Fruit fly (Drosophila melanogaster): Measurements from ENCODE around the gene CG7110.

The CG7110 gene

DNA sequence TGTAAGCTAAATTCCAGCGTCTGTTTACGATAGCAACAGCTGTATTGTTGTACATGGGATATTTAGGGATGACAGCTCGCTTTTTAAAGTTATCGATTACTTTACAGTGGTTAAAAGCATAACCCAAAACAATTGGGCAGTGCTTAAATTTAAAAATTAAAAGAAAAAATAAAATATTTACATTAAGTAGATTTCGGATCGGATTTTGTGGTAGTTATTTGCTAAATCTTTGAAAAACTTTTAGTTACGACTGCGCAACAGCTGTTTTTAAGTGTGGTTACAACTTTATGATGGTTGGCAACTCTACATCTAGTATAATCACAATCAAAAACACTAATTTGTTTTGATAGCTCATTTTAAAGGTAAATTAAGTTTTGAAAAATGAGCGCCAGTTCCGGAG lies 11.5 kb upstream of the CG7110 start, which contains the start of the genes Ing5 and CG7099 (continued):
- TF ChIP-seq CG2875 (GFP tag; optimal IDR thresholded peaks at IDR 0.05): peak; percentile 88
- TF ChIP-seq so (GFP tag; IDR thresholded peaks at IDR 0.05): peak; percentile 94
- TF ChIP-seq CG14710 (tag; optimal IDR thresholded peaks at IDR 0.05): peak; percentile 96
- TF ChIP-seq CkIIα-i1 (GFP tag; IDR thresholded peaks at IDR 0.05): peak; percentile 73; the same call in 1 of the 2 replicates
- TF ChIP-seq Dad (GFP tag; optimal IDR thresholded peaks at IDR 0.05): peak; percentile 93
- TF ChIP-seq gce (GFP tag; IDR thresholded peaks at IDR 0.05): peak; percentile 90
- no peak for TF ChIP-seq tna (GFP tag; IDR thresholded peaks at IDR 0.05; ENCODE audit: partially characterized antibody)
- peak; percentile 94 for TF ChIP-seq Dip3 (GFP tag; optimal IDR thresholded peaks at IDR 0.05)
- peak; percentile 61 for TF ChIP-seq ash1 (GFP tag; optimal IDR thresholded peaks at IDR 0.05)
- TF ChIP-seq fu2 (GFP tag; optimal IDR thresholded peaks at IDR 0.05): peak; percentile 82
- no peak for TF ChIP-seq CG14965 (GFP tag; optimal IDR thresholded peaks at IDR 0.05; ENCODE audit: borderline replicate concordance)
- peak; percentile 95 for TF ChIP-seq CG3065 (GFP tag; optimal IDR thresholded peaks at IDR 0.05)
- TF ChIP-seq Dref (GFP tag; IDR thresholded peaks at IDR 0.05): peak; percentile 75
- peak; percentile 96 for TF ChIP-seq H2.0 (GFP tag; IDR thresholded peaks at IDR 0.05)
- TF ChIP-seq Atf6 (GFP tag; IDR thresholded peaks at IDR 0.05): peak; percentile 96
- TF ChIP-seq ham (GFP tag; IDR thresholded peaks at IDR 0.05): peak; percentile 77; the same call in 1 of the 2 replicates
- TF ChIP-seq unc-4 (GFP tag; IDR thresholded peaks at IDR 0.05; ENCODE audit: partially characterized antibody): peak; percentile 60
- peak; percentile 96 for TF ChIP-seq Dbx (GFP tag; IDR thresholded peaks at IDR 0.05)
- peak; percentile 96 for TF ChIP-seq lmd (GFP tag; IDR thresholded peaks at IDR 0.05)
- peak; percentile 98 for TF ChIP-seq ind (GFP tag; optimal IDR thresholded peaks at IDR 0.05)
- TF ChIP-seq tll (GFP tag; optimal IDR thresholded peaks at IDR 0.05): peak in 1 of 2 experiments; percentile 43
- TF ChIP-seq tap (tag; optimal IDR thresholded peaks at IDR 0.05): peak; percentile 93
- TF ChIP-seq cad (GFP tag; optimal IDR thresholded peaks at IDR 0.05): no peak
- TF ChIP-seq CG11398 (GFP tag; optimal IDR thresholded peaks at IDR 0.05): peak; percentile 60
- TF ChIP-seq CG6791 (GFP tag; IDR thresholded peaks at IDR 0.05; ENCODE audit: partially characterized antibody): peak; percentile 42; the same call in 2 of the 3 replicates
- peak; percentile 87 for TF ChIP-seq CG30020 (tag; optimal IDR thresholded peaks at IDR 0.05)
- peak; percentile 82 for TF ChIP-seq nom (GFP tag; optimal IDR thresholded peaks at IDR 0.05)
- TF ChIP-seq fru (optimal IDR thresholded peaks at IDR 0.05): no peak
- TF ChIP-seq trh (GFP tag; optimal IDR thresholded peaks at IDR 0.05): peak; percentile 92
- peak; percentile 93 for TF ChIP-seq Bdp1 (GFP tag; optimal IDR thresholded peaks at IDR 0.05)
- peak; percentile 94 for TF ChIP-seq CG2889 (GFP tag; IDR thresholded peaks at IDR 0.05)
- peak; percentile 98 for TF ChIP-seq CoRest (tag; optimal IDR thresholded peaks at IDR 0.05)
- TF ChIP-seq CG8290 (GFP tag; optimal IDR thresholded peaks at IDR 0.05): peak; percentile 96
- TF ChIP-seq CG8290 (tag; optimal IDR thresholded peaks at IDR 0.05): peak in 1 of 2 experiments; percentile 92
- TF ChIP-seq ara (GFP tag; IDR thresholded peaks at IDR 0.05): peak; percentile 96
- peak; percentile 92 for TF ChIP-seq CG7556 (GFP tag; optimal IDR thresholded peaks at IDR 0.05)
- TF ChIP-seq YL-1 (GFP tag; optimal IDR thresholded peaks at IDR 0.05): peak; percentile 92
- peak; percentile 93 for TF ChIP-seq CG12299 (tag; optimal IDR thresholded peaks at IDR 0.05)
- TF ChIP-seq Abd-B (GFP tag; optimal IDR thresholded peaks at IDR 0.05): peak; percentile 98
- TF ChIP-seq CG18619 (GFP tag; optimal IDR thresholded peaks at IDR 0.05): peak; percentile 94
- peak; percentile 88 for TF ChIP-seq tx (GFP tag; optimal IDR thresholded peaks at IDR 0.05)
- TF ChIP-seq esg (GFP tag; conservative IDR thresholded peaks at IDR 0.05): peak; percentile 94
- no peak for TF ChIP-seq CG8478 (optimal IDR thresholded peaks at IDR 0.05)
- TF ChIP-seq E2f1 (GFP tag; IDR thresholded peaks at IDR 0.05): peak; percentile 96
- peak; percentile 83 for TF ChIP-seq Side (GFP tag; optimal IDR thresholded peaks at IDR 0.05)
- peak; percentile 93 to 98 for TF ChIP-seq dpn (GFP tag; optimal IDR thresholded peaks at IDR 0.05)
- TF ChIP-seq danr (GFP tag; IDR thresholded peaks at IDR 0.05): peak; percentile 90
- peak; percentile 97 for TF ChIP-seq al (GFP tag; IDR thresholded peaks at IDR 0.05)
- TF ChIP-seq CG3407 (GFP tag; optimal IDR thresholded peaks at IDR 0.05): peak; percentile 92
- no peak for TF ChIP-seq HLHmδ (GFP tag; optimal IDR thresholded peaks at IDR 0.05)
- TF ChIP-seq Elba2 (GFP tag; optimal IDR thresholded peaks at IDR 0.05): peak; percentile 79
- peak; percentile 88 for TF ChIP-seq CG8944 (GFP tag; optimal IDR thresholded peaks at IDR 0.05)
